Worm (Caenorhabditis elegans) whole organism, dauer: ENCODE data around the gene C08E3.14.
"Not testable (repeated sequence)": the region's sequence is repeated elsewhere in the genome, so short reads cannot be mapped to it uniquely, and the experiment has no call there.

Source experiments
- unc-62 ChIP-seq: sonication (generic microtip); optimal IDR thresholded peaks from 2 replicates; lab custom pipeline; 2017; ENCODE audit warnings: missing biosample characterization, missing genetic modification reagents, missing genetic modification characterization

The C08E3.14 gene

ce11 chrII:1613972-1614371 is 11.8 kb upstream of the C08E3.14 start, which contains the start of gene fbxa-164:
TSS of gene fbxa-164 (minus strand) at chrII:1614072.
- TF ChIP-seq unc-62: no peak

ce11 chrII:1616382-1616781 is 9.4 kb upstream of the C08E3.14 start, which contains the start of gene fbxa-165:
TSS of gene fbxa-165 (minus strand) at chrII:1616482.
- TF ChIP-seq unc-62: no peak

- TF ChIP-seq unc-62: no peak
Measured at ce11 chrII:1618948-1619347, 6.8 kb upstream of the C08E3.14 start, which contains the start of gene fbxa-166. TSS of gene fbxa-166 (minus strand) at chrII:1619048.

- no peak for TF ChIP-seq unc-62
Measured at ce11 chrII:1621180-1621579, 4.6 kb upstream of the C08E3.14 start, which contains the start of gene fbxa-158. TSS of gene fbxa-158 (minus strand) at chrII:1621280.

ce11 chrII:1621795-1622194 is 4.0 kb upstream of the C08E3.14 start:
- no peak for TF ChIP-seq unc-62

- no peak for TF ChIP-seq unc-62
Measured at ce11 chrII:1624572-1624971, 1.2 kb upstream of the C08E3.14 start, which contains the start of gene fbxa-160. TSS of gene fbxa-160 (minus strand) at chrII:1624672.

DNA sequence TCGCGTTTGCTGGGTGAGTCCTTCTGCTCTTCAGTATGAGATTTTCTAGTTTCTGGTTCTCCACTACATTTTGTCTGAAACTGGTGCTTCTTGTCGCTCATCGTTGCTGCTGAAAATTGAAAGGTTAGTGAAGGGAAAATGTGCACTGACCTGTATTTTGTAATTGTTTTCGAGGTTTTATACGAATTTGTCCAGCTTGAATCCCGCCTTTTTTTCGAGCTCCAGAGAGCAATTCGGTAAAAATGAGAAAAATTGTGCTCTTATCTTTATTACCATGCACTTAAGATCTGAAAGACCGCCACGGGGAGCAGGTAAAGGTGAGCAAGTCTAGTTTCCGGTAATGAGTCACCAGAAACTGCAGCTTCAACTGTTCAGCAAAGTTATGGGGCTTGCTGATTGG is 2.0 kb downstream of the C08E3.14 start, which contains the start of gene C08E3.15:
Gene C08E3.15 (minus strand): TSS at position 101 of the 400 bp plus-strand sequence.
- not testable (repeated sequence) for TF ChIP-seq unc-62

- TF ChIP-seq unc-62: not testable (repeated sequence)
Measured at ce11 chrII:1632216-1632615, 6.5 kb downstream of the C08E3.14 start, which contains the start of gene C08E3.13. TSS of gene C08E3.13 (minus strand) at chrII:1632316.

DNA sequence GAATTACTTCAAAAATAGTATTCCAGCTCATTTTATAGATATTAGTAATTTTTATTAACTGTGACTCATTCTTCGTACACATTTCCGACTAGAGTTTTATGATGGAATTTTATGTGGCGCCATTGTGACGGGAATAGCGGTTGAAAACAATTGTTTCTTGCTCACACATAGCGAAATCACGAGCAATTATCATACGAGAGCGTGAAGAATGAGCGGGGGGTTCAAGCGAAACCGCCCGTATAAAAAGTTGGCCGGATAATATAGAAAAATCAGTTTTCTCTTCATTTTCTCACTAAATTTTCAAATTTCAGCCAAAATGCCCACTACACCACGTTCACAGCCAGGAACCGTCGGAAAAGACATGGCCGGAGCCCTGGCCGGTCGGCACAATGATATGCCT is 7.7 kb downstream of the C08E3.14 start, which contains the start of gene C08E3.1:
Gene C08E3.1 (plus strand): TSS at position 301 of the 400 bp plus-strand sequence.
- not testable (repeated sequence) for TF ChIP-seq unc-62

DNA sequence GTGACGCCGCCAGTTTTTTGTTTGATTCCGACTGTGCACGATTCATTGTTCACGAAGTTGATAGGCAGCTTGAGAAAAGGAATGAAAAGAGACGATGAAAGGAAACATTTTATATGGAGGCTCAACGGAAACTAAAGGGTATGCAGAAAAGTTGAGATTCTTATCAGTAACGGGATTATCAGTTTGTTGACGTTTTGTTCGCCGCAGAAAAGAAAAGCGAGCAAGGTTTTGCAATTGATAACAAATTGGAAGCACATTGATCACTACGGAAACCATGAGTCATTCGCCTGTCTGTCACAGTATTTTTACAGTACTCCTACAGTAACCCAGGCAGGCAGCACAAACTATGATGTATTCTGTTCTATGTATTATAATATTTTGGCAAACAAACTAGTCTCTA is 10.2 kb downstream of the C08E3.14 start:
- TF ChIP-seq unc-62: no peak

- TF ChIP-seq unc-62: not testable (repeated sequence)
Measured at ce11 chrII:1636392-1636791, 10.6 kb downstream of the C08E3.14 start, which contains the start of gene srg-20. TSS of gene srg-20 (plus strand) at chrII:1636692.

DNA sequence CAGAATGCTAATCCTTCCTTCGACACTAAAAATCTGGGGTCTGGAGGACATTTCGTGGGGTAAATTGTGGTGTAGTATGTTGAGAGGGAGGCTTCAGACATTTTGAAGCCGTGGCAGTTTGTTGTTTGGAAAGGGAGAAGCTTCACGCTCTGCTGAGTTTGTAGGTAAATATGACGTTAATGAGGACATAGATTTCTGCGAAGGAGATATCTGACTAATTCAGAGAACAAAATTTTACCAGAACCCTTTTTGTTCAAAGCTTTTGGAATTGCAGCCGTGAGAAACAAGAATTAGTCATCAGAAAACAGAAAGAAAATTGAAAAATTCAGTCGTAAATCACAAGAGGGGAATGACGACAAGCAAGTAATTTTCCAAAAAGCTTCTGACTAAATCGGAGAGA is 14.7 kb downstream of the C08E3.14 start, which contains the start of gene srh-72:
Gene srh-72 (minus strand): TSS at position 101 of the 400 bp plus-strand sequence.
- no peak for TF ChIP-seq unc-62

- TF ChIP-seq unc-62: no peak
Measured at ce11 chrII:1644777-1645348, 19.1 kb downstream of the C08E3.14 start, which contains the start of gene ZC204.6. TSS of gene ZC204.6 (minus strand) at chrII:1644827.

ce11 chrII:1646199-1646598 is 20.4 kb downstream of the C08E3.14 start, which contains the start of gene ZC204.17:
TSS of gene ZC204.17 (minus strand) at chrII:1646299.
- TF ChIP-seq unc-62: no peak

DNA sequence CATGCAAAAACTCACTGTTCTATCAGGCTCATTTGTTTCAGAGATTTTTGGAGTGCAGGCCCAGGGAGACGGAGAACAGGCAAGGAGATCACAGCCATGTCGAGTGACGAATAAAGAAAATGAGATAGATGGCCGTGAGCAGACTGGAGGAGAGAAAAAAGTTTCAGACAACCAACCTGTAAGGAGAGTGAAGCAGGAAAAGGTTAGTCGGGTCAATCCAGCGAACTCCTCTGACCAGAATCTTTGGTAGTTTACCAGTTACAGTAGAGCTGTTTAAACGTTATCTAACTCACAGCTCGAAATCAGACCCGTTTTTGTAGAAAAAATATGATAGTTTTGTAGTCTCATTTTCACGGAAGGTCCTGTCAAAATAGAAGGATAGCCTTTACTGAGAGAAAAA is 23.0 kb downstream of the C08E3.14 start, which contains the start of gene fbxb-21:
Gene fbxb-21 (minus strand): TSS at position 101 of the 400 bp plus-strand sequence.
- no peak for TF ChIP-seq unc-62

DNA sequence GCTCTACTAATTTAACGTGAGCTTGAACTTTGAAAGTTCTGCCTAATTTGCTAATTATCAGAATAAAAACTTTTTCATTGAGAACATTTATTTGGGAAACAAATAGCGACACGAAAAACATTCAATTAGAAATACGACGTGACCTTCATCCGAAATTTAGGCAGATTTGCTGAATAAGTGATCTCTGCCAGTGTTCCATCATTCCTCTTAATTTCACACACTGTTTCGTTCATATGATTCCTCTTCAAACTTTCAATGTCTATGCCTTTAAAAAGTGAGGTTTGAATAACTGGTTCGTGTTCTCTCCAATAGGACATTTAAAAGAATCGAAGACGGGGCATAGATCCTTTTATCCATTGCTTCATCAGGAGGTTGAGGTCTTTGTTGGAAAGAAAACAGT is 24.7 kb downstream of the C08E3.14 start, which contains the start of gene fbxb-20:
Gene fbxb-20 (minus strand): TSS at position 101 of the 400 bp plus-strand sequence.
- no peak for TF ChIP-seq unc-62

DNA sequence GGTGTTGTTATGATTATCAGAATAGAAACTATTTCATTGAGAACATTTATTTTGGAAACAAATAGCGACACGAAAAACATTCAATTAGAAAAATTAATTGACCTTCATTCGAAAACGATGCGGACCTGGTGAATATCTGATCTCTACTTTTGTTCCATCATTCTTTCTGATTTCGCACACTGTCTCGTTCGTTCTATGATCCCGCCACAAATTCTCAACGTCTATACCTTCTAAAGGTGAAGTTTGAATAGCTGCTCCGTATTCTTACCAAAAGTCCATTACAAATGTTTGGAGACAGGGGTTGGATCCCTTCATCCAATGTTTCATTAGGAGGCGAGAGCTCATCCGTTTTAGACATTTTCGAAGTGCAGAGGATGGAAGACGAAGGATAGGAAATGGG is 26.0 kb downstream of the C08E3.14 start, which contains the start of gene fbxb-16:
Gene fbxb-16 (minus strand): TSS at position 101 of the 400 bp plus-strand sequence.
- no peak for TF ChIP-seq unc-62

- no peak for TF ChIP-seq unc-62
Measured at ce11 chrII:1653397-1653796, 27.6 kb downstream of the C08E3.14 start, which contains the start of gene fbxb-15. TSS of gene fbxb-15 (minus strand) at chrII:1653497.
